Fruit fly (Drosophila melanogaster) whole organism, embryonic: ENCODE data around the gene CG6959.

Experiments used
- ATbp ChIP-seq: fragments of 200-800 bp; sonication (Bioruptor generic); optimal IDR thresholded peaks from 2 replicates; lab custom pipeline; 2017; ENCODE audit warnings: missing biosample characterization, mild to moderate bottlenecking, missing genetic modification characterization, missing genetic modification reagents
- Adf1 ChIP-seq: fragments of 200-800 bp; sonication (Bioruptor generic); IDR thresholded peaks from 2 replicates; pipeline ENCODE4 v1.3.6; 2022; ENCODE audit warnings: missing biosample characterization, missing genetic modification characterization
- Asciz ChIP-seq: fragments of 200-800 bp; sonication (Bioruptor generic); optimal IDR thresholded peaks from 2 replicates; lab custom pipeline; 2017; ENCODE audit warnings: missing biosample characterization, mild to moderate bottlenecking, missing genetic modification characterization, missing genetic modification reagents
- Atf6 ChIP-seq: fragments of 200-800 bp; sonication (Bioruptor generic); IDR thresholded peaks from 2 replicates; pipeline ENCODE4 v1.3.6; 2022; ENCODE audit warnings: missing biosample characterization, missing genetic modification characterization
- CG10366 ChIP-seq: fragments of 200-800 bp; sonication (Bioruptor generic); IDR thresholded peaks from 2 replicates; pipeline ENCODE4 v1.3.6; 2022; ENCODE audit warnings: missing biosample characterization, missing genetic modification characterization
- CG16779 ChIP-seq: fragments of 200-800 bp; sonication (Bioruptor generic); IDR thresholded peaks from 2 replicates; pipeline ENCODE4 v1.3.6; 2022; ENCODE audit warnings: missing biosample characterization, missing genetic modification characterization
- CG18262 ChIP-seq: fragments of 200-800 bp; optimal IDR thresholded peaks from 3 replicates; lab custom pipeline; 2019; ENCODE audit warnings: missing biosample characterization, mild to moderate bottlenecking, missing genetic modification characterization, moderate library complexity
- CG18599 ChIP-seq: fragments of 200-800 bp; sonication (Bioruptor generic); optimal IDR thresholded peaks from 3 replicates; lab custom pipeline; 2017; ENCODE audit warnings: missing biosample characterization, missing genetic modification characterization, mild to moderate bottlenecking, moderate library complexity, missing genetic modification reagents
- CG18764 ChIP-seq: fragments of 200-800 bp; sonication (Bioruptor generic); optimal IDR thresholded peaks from 3 replicates; lab custom pipeline; 2016; ENCODE audit warnings: missing biosample characterization, missing genetic modification characterization
- CG2120 ChIP-seq: fragments of 200-800 bp; sonication (Bioruptor generic); optimal IDR thresholded peaks from 3 replicates; lab custom pipeline; 2016; ENCODE audit warnings: missing biosample characterization, missing genetic modification characterization
- CG2712 ChIP-seq: fragments of 200-800 bp; optimal IDR thresholded peaks from 3 replicates; lab custom pipeline; 2019; ENCODE audit warnings: missing biosample characterization, mild to moderate bottlenecking, missing genetic modification characterization, moderate library complexity
- CG31441 ChIP-seq: fragments of 200-800 bp; sonication (Bioruptor generic); IDR thresholded peaks from 2 replicates; pipeline ENCODE4 v1.3.6; 2022; ENCODE audit warnings: missing biosample characterization, missing genetic modification characterization
- CG33557 ChIP-seq: fragments of 200-800 bp; sonication (Bioruptor generic); optimal IDR thresholded peaks from 2 replicates; lab custom pipeline; 2019; ENCODE audit warnings: missing biosample characterization, mild to moderate bottlenecking, missing genetic modification characterization, moderate library complexity
- CG6689 ChIP-seq: fragments of 200-800 bp; sonication (Bioruptor generic); IDR thresholded peaks from 2 replicates; pipeline ENCODE4 v1.3.6; 2022; ENCODE audit warnings: missing biosample characterization, missing genetic modification characterization
- CG7556 ChIP-seq: fragments of 200-800 bp; sonication (Bioruptor generic); optimal IDR thresholded peaks from 2 replicates; lab custom pipeline; 2017; ENCODE audit warnings: missing biosample characterization, mild to moderate bottlenecking, missing genetic modification characterization
- CG8388 ChIP-seq: fragments of 200-800 bp; sonication (Bioruptor generic); optimal IDR thresholded peaks from 2 replicates; lab custom pipeline; 2019; ENCODE audit warnings: missing biosample characterization, mild to moderate bottlenecking, missing genetic modification characterization, moderate library complexity
- CG9932 ChIP-seq: fragments of 200-800 bp; sonication (Bioruptor generic); IDR thresholded peaks from 2 replicates; pipeline ENCODE4 v1.3.6; 2022; ENCODE audit warnings: missing biosample characterization, missing genetic modification characterization
- Dbx ChIP-seq: fragments of 200-800 bp; sonication (Bioruptor generic); IDR thresholded peaks from 3 replicates; pipeline ENCODE4 v1.3.6; 2022; ENCODE audit warnings: missing biosample characterization, missing genetic modification characterization
- H15 ChIP-seq: fragments of 200-800 bp; sonication (Bioruptor generic); IDR thresholded peaks from 3 replicates; pipeline ENCODE4 v1.3.6; 2022; ENCODE audit warnings: missing biosample characterization, missing genetic modification characterization
- MBD-R2 ChIP-seq: fragments of 200-800 bp; sonication (Bioruptor generic); IDR thresholded peaks from 2 replicates; pipeline ENCODE4 v1.3.6; 2022; ENCODE audit warnings: missing biosample characterization, missing genetic modification characterization
- Max ChIP-seq: fragments of 200-800 bp; sonication (Bioruptor generic); optimal IDR thresholded peaks from 2 replicates; lab custom pipeline; 2016; ENCODE audit warnings: missing biosample characterization, mild to moderate bottlenecking, missing genetic modification characterization
- Meics ChIP-seq: fragments of 200-800 bp; sonication (Bioruptor generic); optimal IDR thresholded peaks from 2 replicates; lab custom pipeline; 2017; ENCODE audit warnings: missing biosample characterization, mild to moderate bottlenecking, missing genetic modification characterization
- Nf-YA ChIP-seq: fragments of 200-800 bp; sonication (Bioruptor generic); IDR thresholded peaks from 2 replicates; pipeline ENCODE4 v1.3.6; 2022; ENCODE audit warnings: missing biosample characterization, missing genetic modification characterization
- Optix ChIP-seq: fragments of 200-800 bp; sonication (Bioruptor generic); IDR thresholded peaks from 3 replicates; pipeline ENCODE4 v1.3.6; 2022; ENCODE audit warnings: missing biosample characterization, missing genetic modification characterization
- Ptx1 ChIP-seq: fragments of 200-800 bp; sonication (Bioruptor generic); IDR thresholded peaks from 2 replicates; pipeline ENCODE4 v1.3.6; 2022; ENCODE audit warnings: missing biosample characterization, missing genetic modification characterization
- Sox100B ChIP-seq: fragments of 200-800 bp; sonication (Bioruptor generic); optimal IDR thresholded peaks from 3 replicates; lab custom pipeline; 2018; ENCODE audit warnings: missing biosample characterization, mild to moderate bottlenecking, missing genetic modification characterization
- ap ChIP-seq: fragments of 200-800 bp; sonication (Bioruptor generic); IDR thresholded peaks from 2 replicates; pipeline ENCODE4 v1.3.6; 2022; ENCODE audit warnings: missing biosample characterization, missing genetic modification characterization
- ara ChIP-seq: fragments of 200-800 bp; sonication (Bioruptor generic); IDR thresholded peaks from 2 replicates; pipeline ENCODE4 v1.3.6; 2022; ENCODE audit warnings: missing biosample characterization, missing genetic modification characterization
- ash1 ChIP-seq: fragments of 200-800 bp; sonication (Bioruptor generic); optimal IDR thresholded peaks from 2 replicates; lab custom pipeline; 2018; ENCODE audit warnings: missing biosample characterization, mild to moderate bottlenecking, missing genetic modification characterization
- bcd ChIP-seq: fragments of 200-800 bp; sonication (Bioruptor generic); optimal IDR thresholded peaks from 2 replicates; lab custom pipeline; 2017; ENCODE audit warnings: missing biosample characterization, mild to moderate bottlenecking, missing genetic modification characterization
- cato ChIP-seq: fragments of 200-800 bp; sonication (Bioruptor generic); optimal IDR thresholded peaks from 2 replicates; lab custom pipeline; 2016; ENCODE audit warnings: missing biosample characterization, missing genetic modification characterization, borderline replicate concordance
- caup ChIP-seq: fragments of 200-800 bp; sonication (Bioruptor generic); optimal IDR thresholded peaks from 3 replicates; lab custom pipeline; 2017; ENCODE audit warnings: missing biosample characterization, mild to moderate bottlenecking, missing genetic modification characterization, moderate library complexity; ENCODE audit not compliant: severe bottlenecking
- chinmo ChIP-seq: fragments of 200-800 bp; sonication (Bioruptor generic); IDR thresholded peaks from 4 replicates; pipeline ENCODE4 v1.3.6; 2022; ENCODE audit warnings: missing biosample characterization, missing genetic modification characterization; ENCODE audit not compliant: partially characterized antibody
- corto ChIP-seq: fragments of 200-800 bp; sonication (Bioruptor generic); optimal IDR thresholded peaks from 2 replicates; lab custom pipeline; 2016; ENCODE audit warnings: missing biosample characterization, mild to moderate bottlenecking, missing genetic modification characterization, moderate library complexity
- cwo ChIP-seq: fragments of 200-800 bp; sonication (Bioruptor generic); optimal IDR thresholded peaks from 3 replicates; lab custom pipeline; 2017; ENCODE audit warnings: missing biosample characterization, missing genetic modification characterization, mild to moderate bottlenecking, moderate library complexity, missing genetic modification reagents
- fd102C ChIP-seq: fragments of 200-800 bp; sonication (Bioruptor generic); optimal IDR thresholded peaks from 2 replicates; lab custom pipeline; 2018; ENCODE audit warnings: missing biosample characterization, mild to moderate bottlenecking, missing genetic modification characterization, moderate library complexity
- grau ChIP-seq: fragments of 200-800 bp; optimal IDR thresholded peaks from 3 replicates; lab custom pipeline; 2019; ENCODE audit warnings: missing biosample characterization, mild to moderate bottlenecking, missing genetic modification characterization, moderate library complexity
- kah ChIP-seq: fragments of 200-800 bp; sonication (Bioruptor generic); optimal IDR thresholded peaks from 2 replicates; lab custom pipeline; 2018; ENCODE audit warnings: missing biosample characterization, mild to moderate bottlenecking, missing genetic modification characterization
- klu ChIP-seq: fragments of 200-800 bp; sonication (Bioruptor generic); IDR thresholded peaks from 2 replicates; pipeline ENCODE4 v1.3.6; 2022; ENCODE audit warnings: missing biosample characterization, missing genetic modification characterization
- lab ChIP-seq: fragments of 200-800 bp; sonication (Bioruptor generic); optimal IDR thresholded peaks from 3 replicates; lab custom pipeline; 2017; ENCODE audit warnings: missing biosample characterization, missing genetic modification characterization, mild to moderate bottlenecking, moderate library complexity, missing genetic modification reagents
- prd ChIP-seq, 3 experiments: fragments of >200 bp in 2 of 3; fragments of 200-800 bp in 1 of 3; sonication (Bioruptor generic) in 1 of 3; optimal IDR thresholded peaks in 2 of 3; IDR thresholded peaks in 1 of 3; 2 replicates in 2 of 3; 3 replicates in 1 of 3; pipeline versions ENCODE4 v1.3.6 to Lab custom; 2017 to 2022; ENCODE audit warnings: missing biosample characterization in 1 of 3, missing genetic modification characterization in 1 of 3
- rib ChIP-seq: fragments of 200-800 bp; sonication (Bioruptor generic); IDR thresholded peaks from 2 replicates; pipeline ENCODE4 v1.3.6; 2022; ENCODE audit warnings: missing biosample characterization, missing genetic modification characterization
- sens ChIP-seq: fragments of 200-800 bp; sonication (Bioruptor generic); peaks from one replicate; lab custom pipeline; 2016; ENCODE audit warnings: missing biosample characterization, missing genetic modification characterization
- sob ChIP-seq: fragments of 200-800 bp; sonication (Bioruptor generic); IDR thresholded peaks from 2 replicates; pipeline ENCODE4 v1.3.6; 2022; ENCODE audit warnings: missing biosample characterization, missing genetic modification characterization
- tap ChIP-seq: fragments of 200-800 bp; optimal IDR thresholded peaks from 3 replicates; lab custom pipeline; 2019; ENCODE audit warnings: missing biosample characterization, mild to moderate bottlenecking, missing genetic modification characterization, moderate library complexity
- tgo ChIP-seq: fragments of 200-800 bp; sonication (Bioruptor generic); IDR thresholded peaks from 3 replicates; pipeline ENCODE4 v1.3.6; 2022; ENCODE audit warnings: missing biosample characterization, missing genetic modification characterization
- ttk ChIP-seq: fragments of 200-800 bp; sonication (Bioruptor generic); IDR thresholded peaks from 2 replicates; pipeline ENCODE4 v2.1.2; 2022; ENCODE audit warnings: missing biosample characterization, missing genetic modification characterization
- tx ChIP-seq: fragments of 200-800 bp; sonication (Bioruptor generic); optimal IDR thresholded peaks from 2 replicates; lab custom pipeline; 2016; ENCODE audit warnings: missing biosample characterization, missing genetic modification characterization
- unpg ChIP-seq: fragments of 200-800 bp; sonication (Bioruptor generic); optimal IDR thresholded peaks from 3 replicates; lab custom pipeline; 2018; ENCODE audit warnings: missing biosample characterization, mild to moderate bottlenecking, missing genetic modification characterization, moderate library complexity

CG6959 gene

DNA sequence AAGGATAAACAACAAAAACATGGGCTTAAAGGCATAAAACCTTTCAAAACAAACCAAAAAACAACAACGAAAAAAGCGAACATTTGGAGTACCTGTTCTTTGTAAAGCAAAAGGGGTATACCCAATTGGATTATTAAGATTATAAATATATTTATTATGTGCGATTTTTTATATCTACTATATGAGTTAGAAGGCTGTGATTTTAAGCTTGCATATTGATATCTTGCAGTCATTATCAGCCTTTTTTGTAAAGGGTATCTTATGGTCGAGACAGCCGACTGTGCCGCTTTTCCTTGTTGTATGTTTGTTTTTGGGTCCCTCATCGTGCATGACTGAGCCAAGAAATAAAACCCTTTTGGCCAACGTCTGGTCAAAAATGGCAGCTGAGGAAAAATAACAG, 3.4 kb upstream of the CG6959 start (continued):
- TF ChIP-seq ash1 (GFP tag; lab: Kevin White, UChicago): no peak
- peak; percentile 44 for TF ChIP-seq grau (tag; lab: Kevin White, UChicago)
- peak; percentile 12 for TF ChIP-seq Sox100B
- no peak for TF ChIP-seq CG33557 (GFP tag; lab: Kevin White, UChicago)
- no peak for TF ChIP-seq rib (GFP tag; lab: Robert Waterston, UW)
- TF ChIP-seq Adf1 (GFP tag; lab: Robert Waterston, UW): no peak
- peak; percentile 6 for TF ChIP-seq tap (tag; lab: Kevin White, UChicago)
- TF ChIP-seq Ptx1: peak; percentile 55
- peak; percentile 46; the same call in 1 of the 2 replicates for TF ChIP-seq CG9932 (GFP tag; lab: Robert Waterston, UW)
- TF ChIP-seq CG31441 (GFP tag; lab: Robert Waterston, UW): peak; percentile 41; the same call in 1 of the 2 replicates
- peak; percentile 80 for TF ChIP-seq CG18599 (GFP tag; lab: Kevin White, UChicago)
- TF ChIP-seq CG8388 (GFP tag; lab: Kevin White, UChicago): peak; percentile 34
- peak; percentile 57 for TF ChIP-seq cwo (GFP tag; lab: Kevin White, UChicago)
- peak; percentile 59 for TF ChIP-seq Meics (GFP tag; lab: Kevin White, UChicago)
- no peak for TF ChIP-seq chinmo (GFP tag; lab: Robert Waterston, UW)
- TF ChIP-seq CG6689 (GFP tag; lab: Robert Waterston, UW): peak; percentile 51
- TF ChIP-seq sob (GFP tag; lab: Robert Waterston, UW): no peak; the same call in 1 of the 2 replicates
- peak; percentile 49 for TF ChIP-seq caup (GFP tag; lab: Kevin White, UChicago)
- peak; percentile 66; the same call in 2 of the 3 replicates for TF ChIP-seq H15 (GFP tag; lab: Robert Waterston, UW)
- 0 out of 2 replicates have a peak, but pooled peaks have one; percentile 13 for TF ChIP-seq ttk (GFP tag; lab: Robert Waterston, UW)
- TF ChIP-seq klu: no peak
- no peak for TF ChIP-seq prd (optimal IDR thresholded peaks at IDR 0.05; lab: Kevin White, UChicago)
- TF ChIP-seq prd (GFP tag; IDR thresholded peaks at IDR 0.05; lab: Robert Waterston, UW): peak; percentile 83
- 0 out of 3 replicates have a peak, but pooled peaks have one; percentile 30 for TF ChIP-seq Optix
- no peak for TF ChIP-seq fd102C (GFP tag; lab: Kevin White, UChicago)
- peak; percentile 18; the same call in 1 of the 2 replicates for TF ChIP-seq MBD-R2 (GFP tag; lab: Robert Waterston, UW)
- TF ChIP-seq ara (GFP tag; lab: Robert Waterston, UW): peak; percentile 62; the same call in 1 of the 2 replicates
- peak; percentile 16 for TF ChIP-seq ATbp
- no peak for TF ChIP-seq cato (GFP tag; lab: Kevin White, UChicago)
- TF ChIP-seq Nf-YA (GFP tag; lab: Robert Waterston, UW): peak; percentile 63; the same call in 1 of the 2 replicates
- TF ChIP-seq CG16779 (GFP tag; lab: Robert Waterston, UW): no peak
- TF ChIP-seq sens: peak; percentile 84
- no peak for TF ChIP-seq corto (GFP tag; lab: Kevin White, UChicago)
- peak; percentile 34 for TF ChIP-seq CG7556 (GFP tag; lab: Kevin White, UChicago)
- TF ChIP-seq CG18262 (tag; lab: Kevin White, UChicago): peak; percentile 48
- peak; percentile 59 for TF ChIP-seq Asciz
- peak; percentile 52 for TF ChIP-seq tgo (GFP tag; lab: Robert Waterston, UW)
- peak; percentile 76 for TF ChIP-seq lab (GFP tag; lab: Kevin White, UChicago)
- TF ChIP-seq Dbx (GFP tag; lab: Robert Waterston, UW): peak; percentile 54; the same call in 2 of the 3 replicates
- TF ChIP-seq CG2712 (tag; lab: Kevin White, UChicago): peak; percentile 67
- TF ChIP-seq tx (GFP tag; lab: Kevin White, UChicago): no peak
- no peak for TF ChIP-seq kah (GFP tag; lab: Kevin White, UChicago)
- peak; percentile 12 for TF ChIP-seq CG18764 (GFP tag; lab: Kevin White, UChicago)
- TF ChIP-seq bcd (GFP tag; lab: Kevin White, UChicago): peak; percentile 41
- peak; percentile 4 for TF ChIP-seq CG2120 (GFP tag; lab: Kevin White, UChicago)
- peak; percentile 55; the same call in 1 of the 2 replicates for TF ChIP-seq Atf6
- peak; percentile 22; the same call in 1 of the 2 replicates for TF ChIP-seq CG10366 (GFP tag; lab: Robert Waterston, UW)
- 0 out of 2 replicates have a peak, but pooled peaks have one; percentile 12 for TF ChIP-seq ap
- peak; percentile 42 for TF ChIP-seq unpg (GFP tag; lab: Kevin White, UChicago)
- peak; percentile 32 for TF ChIP-seq Max (GFP tag; lab: Kevin White, UChicago)
